Worm (Caenorhabditis elegans): ENCODE measurements around the gene sdn-1.
A peak's percentile ranks its signal among the peaks of the same experiment; 100 is the strongest.

sdn-1 gene

DNA sequence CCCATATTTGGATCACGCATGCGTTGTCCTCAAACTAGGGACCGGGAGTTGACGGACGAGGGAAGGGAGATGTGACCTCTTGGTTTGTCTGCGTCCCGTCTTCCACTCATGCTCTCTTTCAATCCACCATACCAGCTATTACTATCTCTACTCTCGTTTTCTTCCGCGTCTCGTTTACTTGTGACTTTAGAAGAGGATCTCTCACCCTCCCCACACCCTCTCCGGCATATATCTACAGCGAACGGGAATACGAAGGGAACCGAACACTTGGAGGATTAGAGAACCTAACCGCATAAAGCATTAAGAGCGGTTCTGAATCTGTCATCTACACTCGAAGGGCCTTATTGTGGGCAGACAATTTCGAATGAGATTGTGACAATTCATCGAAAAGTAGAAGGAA lies 30.0 kb upstream of the sdn-1 start:
- TF ChIP-seq blmp-1 (tag; optimal IDR thresholded peaks at IDR 0.05) (peak; percentile 1), zag-1 (tag; optimal IDR thresholded peaks at IDR 0.05) (no peak), unc-98 (GFP tag; IDR thresholded peaks at IDR 0.05) (no peak), rnt-1 (tag; optimal IDR thresholded peaks at IDR 0.05) (peak; percentile 12), ceh-88 (GFP tag; IDR thresholded peaks at IDR 0.05) (no peak), lin-14 (GFP tag; optimal IDR thresholded peaks at IDR 0.05) (peak; percentile 52), mep-1 (tag; optimal IDR thresholded peaks at IDR 0.05) (peak; percentile 4), efl-1 (optimal IDR thresholded peaks at IDR 0.05) (peak in 1 of 2 experiments; percentile 12), efl-1 (GFP tag; optimal IDR thresholded peaks at IDR 0.05 in 1 of 2) (no peak), irx-1 (tag; optimal IDR thresholded peaks at IDR 0.05) (peak; percentile 8), F16B12.6 (tag; optimal IDR thresholded peaks at IDR 0.05) (no peak), fkh-8 (tag; optimal IDR thresholded peaks at IDR 0.05) (no peak)

DNA sequence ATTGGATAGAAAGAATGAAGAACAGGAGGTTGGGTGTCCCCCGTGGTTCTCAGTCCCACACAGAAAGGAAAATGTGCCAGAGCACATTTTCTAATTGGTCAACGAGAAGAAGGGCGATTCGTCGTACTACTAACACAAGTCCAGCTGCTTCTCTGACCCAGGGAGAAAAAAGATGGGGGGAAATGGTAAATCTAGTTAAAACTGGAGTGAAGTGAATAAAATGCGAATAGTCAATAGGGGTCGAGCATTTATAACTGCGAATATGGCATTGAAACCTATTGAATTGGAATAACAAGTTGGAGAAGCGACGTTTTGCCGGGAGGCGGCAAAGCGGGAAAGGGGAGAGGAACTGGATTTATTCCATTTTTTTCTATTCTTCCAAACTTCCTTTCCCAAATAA lies 29.5 kb upstream of the sdn-1 start:
- TF ChIP-seq tlp-1 (tag; optimal IDR thresholded peaks at IDR 0.05): no peak
- no peak for TF ChIP-seq ces-1 (GFP tag; optimal IDR thresholded peaks at IDR 0.05)
- peak; percentile 10 for TF ChIP-seq dsc-1 (tag; optimal IDR thresholded peaks at IDR 0.05)
- TF ChIP-seq elt-2 (tag; optimal IDR thresholded peaks at IDR 0.05): no peak
- no peak for TF ChIP-seq aly-2 (tag; optimal IDR thresholded peaks at IDR 0.05)
- TF ChIP-seq nhr-19 (GFP tag; conservative IDR thresholded peaks at IDR 0.05): no peak

DNA sequence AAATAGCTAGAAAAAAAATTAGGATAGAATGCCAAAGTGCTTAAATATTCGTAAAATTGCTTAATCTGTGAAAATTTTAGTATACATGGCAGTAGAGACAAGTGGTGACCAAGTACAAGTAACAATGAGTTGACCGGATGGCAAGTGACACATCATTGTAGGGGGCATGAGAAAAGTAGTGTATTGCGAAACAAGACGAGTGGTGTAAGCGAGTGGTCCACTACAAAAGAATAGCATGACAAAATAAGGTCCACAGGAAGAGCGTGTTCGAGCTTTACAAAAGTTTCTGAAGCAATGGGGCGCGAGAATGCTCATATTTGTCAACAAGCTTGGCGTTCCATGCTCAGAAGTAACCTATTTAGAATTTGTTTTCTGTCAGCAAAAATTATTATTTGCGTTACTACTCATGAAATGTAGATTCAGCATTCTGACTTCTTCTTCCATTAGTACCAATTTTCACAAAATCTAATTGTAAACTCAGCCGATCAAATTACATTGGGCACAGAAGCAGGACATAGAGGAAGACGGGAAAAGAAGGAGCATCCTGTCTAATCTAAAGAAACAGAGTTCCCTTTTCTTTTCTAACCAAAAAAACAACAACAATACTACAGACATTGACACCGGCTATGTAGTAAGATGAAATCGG lies 26.5 kb upstream of the sdn-1 start:
- no peak for TF ChIP-seq efl-1 (optimal IDR thresholded peaks at IDR 0.05)
- TF ChIP-seq efl-1 (GFP tag; optimal IDR thresholded peaks at IDR 0.05 in 1 of 2): peak in 1 of 2 experiments; percentile 49
- no peak for TF ChIP-seq snpc-4 (tag; optimal IDR thresholded peaks at IDR 0.05)
- peak; percentile 26 for TF ChIP-seq lin-14 (GFP tag; optimal IDR thresholded peaks at IDR 0.05)

DNA sequence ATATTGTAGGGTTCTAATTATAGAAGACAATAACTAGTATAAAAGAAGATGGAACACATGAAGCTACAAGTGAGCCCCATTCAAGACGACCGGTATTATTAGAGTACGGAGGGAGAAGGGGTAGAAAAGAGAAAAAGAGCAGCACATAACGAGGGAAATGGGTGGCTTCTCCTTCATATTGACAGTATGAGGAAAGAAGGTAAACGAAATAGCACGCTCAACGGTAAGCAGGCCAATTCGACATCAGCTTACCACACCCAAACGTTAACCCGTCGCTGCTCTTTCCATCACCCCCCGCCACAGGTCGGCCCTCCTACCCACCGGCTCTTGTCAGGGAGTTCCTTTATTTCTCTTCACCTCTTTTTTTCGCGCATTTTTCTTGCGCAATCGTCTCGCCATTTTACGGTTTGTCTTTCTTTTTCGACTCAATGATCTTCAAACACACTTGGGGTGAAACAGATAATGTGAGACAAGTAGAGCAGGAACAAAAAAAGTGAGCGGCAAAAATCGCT lies 25.5 kb upstream of the sdn-1 start:
- TF ChIP-seq lin-14 (GFP tag; optimal IDR thresholded peaks at IDR 0.05) (peak; percentile 17), nhr-77 (tag; optimal IDR thresholded peaks at IDR 0.05) (peak; percentile 19), ceh-8 (GFP tag; optimal IDR thresholded peaks at IDR 0.05) (no peak), tbx-2 (tag; optimal IDR thresholded peaks at IDR 0.05) (peak; percentile 31)

DNA sequence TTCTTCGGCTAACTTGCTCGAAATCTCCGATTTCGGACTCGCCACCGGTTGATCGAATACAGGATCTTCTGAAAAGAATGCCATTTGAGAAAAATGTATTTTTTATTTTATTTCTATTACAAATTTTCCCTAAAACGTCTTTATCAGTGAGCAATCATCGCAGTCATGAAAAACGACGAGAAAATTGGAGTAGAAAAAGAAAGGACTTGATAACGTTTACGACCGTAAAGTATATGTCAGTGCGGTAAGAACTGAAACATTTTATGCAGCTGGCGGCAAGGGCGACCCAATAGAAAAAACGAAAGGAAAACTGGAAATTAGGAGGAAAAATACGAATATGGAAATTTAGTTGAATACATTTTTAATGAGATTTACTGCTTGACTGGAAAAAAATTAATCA lies 24.7 kb upstream of the sdn-1 start:
- no peak for TF ChIP-seq unc-130 (tag; optimal IDR thresholded peaks at IDR 0.05)
- peak; percentile 16 for TF ChIP-seq nhr-85 (tag)
- TF ChIP-seq elt-2 (tag; optimal IDR thresholded peaks at IDR 0.05): peak; percentile 35

DNA sequence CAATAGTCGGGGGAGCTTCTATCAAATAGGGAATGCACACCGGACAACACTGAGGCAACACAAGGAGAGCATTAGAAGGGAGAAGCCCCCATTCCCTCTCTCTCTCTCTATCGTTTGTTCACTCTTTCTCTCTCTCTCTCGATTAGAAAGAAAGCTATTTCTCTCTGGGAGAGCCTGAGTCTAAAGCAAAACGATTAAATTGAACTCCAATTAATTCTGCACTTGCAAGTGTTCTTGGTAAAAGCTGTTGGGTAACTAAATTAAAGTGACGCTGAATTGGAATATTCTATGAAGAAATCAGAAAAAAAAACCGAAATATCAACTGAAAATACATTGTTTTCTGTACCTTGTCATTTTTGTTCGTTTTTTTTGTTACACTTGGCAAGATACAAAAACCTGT lies 22.9 kb upstream of the sdn-1 start:
- TF ChIP-seq lin-14 (GFP tag; optimal IDR thresholded peaks at IDR 0.05) (peak; percentile 49), ceh-82 (tag; optimal IDR thresholded peaks at IDR 0.05) (no peak), efl-1 (optimal IDR thresholded peaks at IDR 0.05) (no peak), efl-1 (GFP tag; optimal IDR thresholded peaks at IDR 0.05 in 1 of 2) (peak in 1 of 2 experiments; percentile 78)

DNA sequence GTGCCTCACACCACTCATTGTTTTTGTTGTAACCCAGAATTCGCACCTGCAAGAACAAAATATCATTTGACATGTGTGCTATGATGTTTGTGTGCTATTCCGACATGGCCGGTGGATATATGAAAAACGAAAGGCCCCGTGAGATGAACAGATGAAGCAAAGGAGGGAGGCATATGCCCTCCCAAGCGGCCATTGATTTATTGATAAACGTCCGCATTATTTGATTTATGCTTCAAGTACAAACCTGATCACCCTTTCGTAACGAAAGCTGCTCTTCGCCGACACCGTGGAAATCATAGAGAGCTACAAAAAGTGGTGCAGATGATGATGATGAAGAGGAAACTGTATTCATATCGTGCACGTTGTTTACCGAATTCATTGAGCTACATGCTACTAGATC lies 19.2 kb upstream of the sdn-1 start:
- no peak for TF ChIP-seq F16B12.6 (tag; optimal IDR thresholded peaks at IDR 0.05)
- TF ChIP-seq fkh-10 (GFP tag; optimal IDR thresholded peaks at IDR 0.05): no peak
- TF ChIP-seq ztf-4 (tag; optimal IDR thresholded peaks at IDR 0.05): no peak
- no peak for TF ChIP-seq efl-3 (GFP tag; optimal IDR thresholded peaks at IDR 0.05)
- no peak for TF ChIP-seq unc-130 (tag; optimal IDR thresholded peaks at IDR 0.05)
- no peak for TF ChIP-seq unc-98 (GFP tag; IDR thresholded peaks at IDR 0.05)
- TF ChIP-seq nhr-47 (tag; optimal IDR thresholded peaks at IDR 0.05): no peak
- TF ChIP-seq fkh-8 (tag; optimal IDR thresholded peaks at IDR 0.05): no peak
- TF ChIP-seq nhr-84 (tag; optimal IDR thresholded peaks at IDR 0.05): no peak
- no peak for TF ChIP-seq grh-1 (GFP tag; IDR thresholded peaks at IDR 0.05)
- no peak for TF ChIP-seq nhr-77 (tag; optimal IDR thresholded peaks at IDR 0.05)
- no peak for TF ChIP-seq rnt-1 (tag; optimal IDR thresholded peaks at IDR 0.05)
- no peak for TF ChIP-seq pqm-1 (tag; optimal IDR thresholded peaks at IDR 0.05)
- TF ChIP-seq lin-14 (GFP tag; optimal IDR thresholded peaks at IDR 0.05): no peak
- no peak for TF ChIP-seq aly-2 (tag; optimal IDR thresholded peaks at IDR 0.05)
- TF ChIP-seq nhr-12 (tag; optimal IDR thresholded peaks at IDR 0.05): no peak

Data from whole organism, L1 larva.